Fruit fly (Drosophila melanogaster) whole organism, embryonic: ENCODE results near the gene CG7519.

Experiments used
- Abd-B ChIP-seq: fragments of 200-800 bp; sonication (Bioruptor generic); optimal IDR thresholded peaks from 2 replicates; lab custom pipeline; 2018; ENCODE audit warnings: missing biosample characterization, mild to moderate bottlenecking, missing genetic modification characterization, moderate library complexity
- Asciz ChIP-seq: fragments of 200-800 bp; sonication (Bioruptor generic); optimal IDR thresholded peaks from 2 replicates; lab custom pipeline; 2017; ENCODE audit warnings: missing biosample characterization, mild to moderate bottlenecking, missing genetic modification characterization, missing genetic modification reagents
- Atf-2 ChIP-seq: fragments of 200-800 bp; sonication (Bioruptor generic); optimal IDR thresholded peaks from 2 replicates; lab custom pipeline; 2016; ENCODE audit warnings: missing biosample characterization, missing genetic modification characterization
- Bgb ChIP-seq: fragments of 200-800 bp; sonication (Bioruptor generic); IDR thresholded peaks from 2 replicates; pipeline ENCODE4 v1.3.6; 2022; ENCODE audit warnings: missing biosample characterization, missing genetic modification characterization; ENCODE audit not compliant: partially characterized antibody
- C15 ChIP-seq: fragments of 200-800 bp; sonication (Bioruptor generic); IDR thresholded peaks from 3 replicates; pipeline ENCODE4 v1.3.6; 2022; ENCODE audit warnings: missing biosample characterization, missing genetic modification characterization
- CG11723 ChIP-seq: fragments of 200-800 bp; sonication (Bioruptor generic); optimal IDR thresholded peaks from 2 replicates; lab custom pipeline; 2017; ENCODE audit warnings: missing biosample characterization, mild to moderate bottlenecking, missing genetic modification characterization
- CG12104 ChIP-seq: fragments of 200-800 bp; sonication (Bioruptor generic); optimal IDR thresholded peaks from 3 replicates; lab custom pipeline; 2016; ENCODE audit warnings: missing biosample characterization, missing genetic modification characterization
- CG13775 ChIP-seq: fragments of 200-800 bp; sonication (Bioruptor generic); optimal IDR thresholded peaks from 3 replicates; lab custom pipeline; 2017; ENCODE audit warnings: missing biosample characterization, mild to moderate bottlenecking, missing genetic modification characterization
- CG17829 ChIP-seq: fragments of 200-800 bp; optimal IDR thresholded peaks from 2 replicates; lab custom pipeline; 2019; ENCODE audit warnings: missing biosample characterization, mild to moderate bottlenecking, missing genetic modification characterization, moderate library complexity
- CG3281 ChIP-seq: fragments of 200-800 bp; sonication (Bioruptor generic); optimal IDR thresholded peaks from 3 replicates; lab custom pipeline; 2017; ENCODE audit warnings: missing biosample characterization, mild to moderate bottlenecking, missing genetic modification characterization
- CG33213 ChIP-seq: fragments of 200-800 bp; sonication (Bioruptor generic); optimal IDR thresholded peaks from 3 replicates; lab custom pipeline; 2016; ENCODE audit warnings: missing biosample characterization, missing genetic modification characterization
- CG3995 ChIP-seq: fragments of 200-800 bp; sonication (Bioruptor generic); optimal IDR thresholded peaks from 3 replicates; lab custom pipeline; 2016; ENCODE audit warnings: missing biosample characterization, missing genetic modification characterization
- CG42726 ChIP-seq: fragments of 200-800 bp; sonication (Bioruptor generic); IDR thresholded peaks from 2 replicates; pipeline ENCODE4 v1.3.6; 2022; ENCODE audit warnings: missing biosample characterization, missing genetic modification characterization; ENCODE audit not compliant: partially characterized antibody
- CG4404 ChIP-seq: fragments of 200-800 bp; sonication (Bioruptor generic); IDR thresholded peaks from 2 replicates; pipeline ENCODE4 v1.3.6; 2022; ENCODE audit warnings: missing biosample characterization, missing genetic modification characterization
- CG5180 ChIP-seq: fragments of 200-800 bp; sonication (Bioruptor generic); optimal IDR thresholded peaks from 3 replicates; lab custom pipeline; 2017; ENCODE audit warnings: missing biosample characterization, missing genetic modification characterization, mild to moderate bottlenecking, moderate library complexity, missing genetic modification reagents
- CG5953 ChIP-seq: fragments of 200-800 bp; sonication (Bioruptor generic); IDR thresholded peaks from 2 replicates; pipeline ENCODE4 v1.3.6; 2022; ENCODE audit warnings: missing biosample characterization, missing genetic modification characterization
- CG7786 ChIP-seq: fragments of 200-800 bp; sonication (Bioruptor generic); optimal IDR thresholded peaks from 2 replicates; lab custom pipeline; 2016; ENCODE audit warnings: missing biosample characterization, missing genetic modification characterization
- CG9876 ChIP-seq: fragments of 200-800 bp; sonication (Bioruptor generic); optimal IDR thresholded peaks from 2 replicates; lab custom pipeline; 2016; ENCODE audit warnings: missing biosample characterization, missing genetic modification characterization
- CG9932 ChIP-seq: fragments of 200-800 bp; sonication (Bioruptor generic); IDR thresholded peaks from 2 replicates; pipeline ENCODE4 v1.3.6; 2022; ENCODE audit warnings: missing biosample characterization, missing genetic modification characterization
- CoRest ChIP-seq: fragments of 200-800 bp; sonication (Bioruptor generic); optimal IDR thresholded peaks from 3 replicates; lab custom pipeline; 2018; ENCODE audit warnings: missing biosample characterization, mild to moderate bottlenecking, missing genetic modification characterization, moderate library complexity
- D ChIP-seq, 2 experiments: fragments of 200-800 bp in 1 of 2; fragments of >200 bp in 1 of 2; sonication (Bioruptor generic) in 1 of 2; optimal IDR thresholded peaks; 2 replicates in 1 of 2; 3 replicates in 1 of 2; lab custom pipeline; 2017; ENCODE audit warnings: mild to moderate bottlenecking in 1 of 2, missing biosample characterization in 1 of 2, missing genetic modification characterization in 1 of 2, missing genetic modification reagents in 1 of 2
- Dfd ChIP-seq, 2 experiments: fragments of >200 bp; optimal IDR thresholded peaks; 2 replicates each; lab custom pipeline; 2017; ENCODE audit warnings: missing biosample characterization in 2 of 2, missing genetic modification characterization in 2 of 2
- HLH3B ChIP-seq: fragments of 200-800 bp; sonication (Bioruptor generic); IDR thresholded peaks from 2 replicates; pipeline ENCODE4 v1.3.6; 2022; ENCODE audit warnings: missing biosample characterization, missing genetic modification characterization
- HmgD ChIP-seq: fragments of 200-800 bp; sonication (Bioruptor generic); optimal IDR thresholded peaks from 3 replicates; lab custom pipeline; 2016; ENCODE audit warnings: missing biosample characterization, missing genetic modification characterization
- Myb ChIP-seq: fragments of 200-800 bp; sonication (Bioruptor generic); optimal IDR thresholded peaks from 2 replicates; lab custom pipeline; 2016; ENCODE audit warnings: missing biosample characterization, missing genetic modification characterization
- NC2α ChIP-seq: fragments of 200-800 bp; sonication (Bioruptor generic); optimal IDR thresholded peaks from 2 replicates; lab custom pipeline; 2016; ENCODE audit warnings: missing biosample characterization, missing genetic modification characterization
- Nf-YC ChIP-seq: fragments of 200-800 bp; optimal IDR thresholded peaks from 3 replicates; lab custom pipeline; 2019; ENCODE audit warnings: missing biosample characterization, mild to moderate bottlenecking, missing genetic modification characterization, moderate library complexity
- NfI ChIP-seq: fragments of 200-800 bp; sonication (Bioruptor generic); optimal IDR thresholded peaks from 3 replicates; lab custom pipeline; 2018; ENCODE audit warnings: missing biosample characterization, mild to moderate bottlenecking, missing genetic modification characterization, moderate library complexity
- Oaz ChIP-seq: fragments of 200-800 bp; sonication (Bioruptor generic); IDR thresholded peaks from 2 replicates; pipeline ENCODE4 v1.3.6; 2022; ENCODE audit warnings: missing biosample characterization, missing genetic modification characterization
- Optix ChIP-seq: fragments of 200-800 bp; sonication (Bioruptor generic); IDR thresholded peaks from 3 replicates; pipeline ENCODE4 v1.3.6; 2022; ENCODE audit warnings: missing biosample characterization, missing genetic modification characterization
- PHDP ChIP-seq: fragments of 200-800 bp; sonication (Bioruptor generic); optimal IDR thresholded peaks from 3 replicates; lab custom pipeline; 2018; ENCODE audit warnings: missing biosample characterization, mild to moderate bottlenecking, missing genetic modification characterization, moderate library complexity
- Sox100B ChIP-seq: fragments of 200-800 bp; sonication (Bioruptor generic); optimal IDR thresholded peaks from 3 replicates; lab custom pipeline; 2018; ENCODE audit warnings: missing biosample characterization, mild to moderate bottlenecking, missing genetic modification characterization
- Ssrp ChIP-seq: fragments of 200-800 bp; sonication (Bioruptor generic); optimal IDR thresholded peaks from 2 replicates; lab custom pipeline; 2018; ENCODE audit warnings: missing biosample characterization, mild to moderate bottlenecking, missing genetic modification characterization, moderate library complexity
- Vsx1 ChIP-seq: fragments of 200-800 bp; sonication (Bioruptor generic); optimal IDR thresholded peaks from 2 replicates; lab custom pipeline; 2017; ENCODE audit warnings: missing biosample characterization, mild to moderate bottlenecking, missing genetic modification characterization, missing genetic modification reagents
- ab ChIP-seq: fragments of 200-800 bp; sonication (Bioruptor generic); optimal IDR thresholded peaks from 2 replicates; lab custom pipeline; 2016; ENCODE audit warnings: missing biosample characterization, missing genetic modification characterization
- cad ChIP-seq: fragments of >200 bp; optimal IDR thresholded peaks from 2 replicates; lab custom pipeline; 2017; ENCODE audit warnings: missing biosample characterization, missing genetic modification characterization
- dpn ChIP-seq, 2 experiments: fragments of 200-800 bp; sonication (Bioruptor generic); optimal IDR thresholded peaks; 3 replicates each; lab custom pipeline; 2016; ENCODE audit warnings: missing biosample characterization in 2 of 2, missing genetic modification characterization in 2 of 2
- ems ChIP-seq: fragments of 200-800 bp; sonication (Bioruptor generic); optimal IDR thresholded peaks from 3 replicates; lab custom pipeline; 2016; ENCODE audit warnings: missing biosample characterization, missing genetic modification characterization
- fu2 ChIP-seq: fragments of 200-800 bp; sonication (Bioruptor generic); optimal IDR thresholded peaks from 2 replicates; lab custom pipeline; 2016; ENCODE audit warnings: missing biosample characterization, missing genetic modification characterization
- gsb ChIP-seq: fragments of 200-800 bp; sonication (Bioruptor generic); IDR thresholded peaks from 2 replicates; pipeline ENCODE4 v1.3.6; 2022; ENCODE audit warnings: missing biosample characterization, missing genetic modification characterization
- gt ChIP-seq: fragments of 200-800 bp; sonication (Bioruptor generic); IDR thresholded peaks from 2 replicates; pipeline ENCODE4 v1.3.6; 2022; ENCODE audit warnings: missing biosample characterization, missing genetic modification characterization
- hbn ChIP-seq: fragments of 200-800 bp; sonication (Bioruptor generic); IDR thresholded peaks from 2 replicates; pipeline ENCODE4 v1.3.6; 2022; ENCODE audit warnings: missing biosample characterization, missing genetic modification characterization; ENCODE audit not compliant: partially characterized antibody
- kni ChIP-seq: fragments of 200-800 bp; sonication (Bioruptor generic); optimal IDR thresholded peaks from 3 replicates; lab custom pipeline; 2017; ENCODE audit warnings: mild to moderate bottlenecking, missing biosample characterization, missing genetic modification reagents, missing genetic modification characterization
- maf-S ChIP-seq: fragments of 200-800 bp; sonication (Bioruptor generic); optimal IDR thresholded peaks from 2 replicates; lab custom pipeline; 2016; ENCODE audit warnings: missing biosample characterization, missing genetic modification characterization
- mld ChIP-seq: fragments of 200-800 bp; sonication (Bioruptor generic); IDR thresholded peaks from 3 replicates; pipeline ENCODE4 v1.3.6; 2022; ENCODE audit warnings: missing biosample characterization, missing genetic modification characterization; ENCODE audit not compliant: partially characterized antibody
- nmo ChIP-seq: fragments of 200-800 bp; sonication (Bioruptor generic); optimal IDR thresholded peaks from 2 replicates; lab custom pipeline; 2018; ENCODE audit warnings: missing biosample characterization, mild to moderate bottlenecking, missing genetic modification characterization, moderate library complexity
- oc ChIP-seq: fragments of 200-800 bp; sonication (Bioruptor generic); optimal IDR thresholded peaks from 2 replicates; lab custom pipeline; 2018; ENCODE audit warnings: missing biosample characterization, mild to moderate bottlenecking, missing genetic modification characterization, moderate library complexity
- onecut ChIP-seq: fragments of 200-800 bp; sonication (Bioruptor generic); IDR thresholded peaks from 2 replicates; pipeline ENCODE4 v1.3.6; 2022; ENCODE audit warnings: missing biosample characterization, missing genetic modification characterization
- p53 ChIP-seq: fragments of 200-800 bp; sonication (Bioruptor generic); optimal IDR thresholded peaks from 2 replicates; lab custom pipeline; 2016; ENCODE audit warnings: missing biosample characterization, missing genetic modification characterization
- salm ChIP-seq: fragments of 200-800 bp; sonication (Bioruptor generic); optimal IDR thresholded peaks from 2 replicates; lab custom pipeline; 2018; ENCODE audit warnings: missing biosample characterization, mild to moderate bottlenecking, missing genetic modification characterization
- sd ChIP-seq: fragments of 200-800 bp; sonication (Bioruptor generic); optimal IDR thresholded peaks from 3 replicates; lab custom pipeline; 2018; ENCODE audit warnings: missing biosample characterization, mild to moderate bottlenecking, missing genetic modification characterization, moderate library complexity

CG7519 gene

dm6 chr3L:21479636-21480035 is 13.2 kb upstream of the CG7519 start (continued):
- peak; percentile 58 for TF ChIP-seq CoRest (tag; lab: Kevin White, UChicago)
- no peak for TF ChIP-seq CG7786 (GFP tag; lab: Kevin White, UChicago)
- no peak for TF ChIP-seq NC2α (GFP tag; lab: Kevin White, UChicago)
- TF ChIP-seq CG9932 = no peak
- TF ChIP-seq mld (GFP tag; lab: Robert Waterston, UW) = no peak
- TF ChIP-seq sd (tag; lab: Kevin White, UChicago) = no peak
- no peak for TF ChIP-seq CG3995
- peak; percentile 11 for TF ChIP-seq salm (tag; lab: Kevin White, UChicago)
- TF ChIP-seq Oaz (GFP tag; lab: Robert Waterston, UW) = no peak
- TF ChIP-seq ems = no peak
- peak; percentile 72; the same call in 1 of the 2 replicates for TF ChIP-seq CG5953 (GFP tag; lab: Robert Waterston, UW)
- no peak for TF ChIP-seq gsb (GFP tag; lab: Robert Waterston, UW)
- TF ChIP-seq nmo = peak; percentile 33
- TF ChIP-seq Ssrp (tag; lab: Kevin White, UChicago) = no peak
- no peak for TF ChIP-seq p53
- no peak for TF ChIP-seq CG12104 (GFP tag; lab: Kevin White, UChicago)
- TF ChIP-seq kni (GFP tag; lab: Kevin White, UChicago) = peak; percentile 67
- TF ChIP-seq CG17829 (tag; lab: Kevin White, UChicago) = peak; percentile 51
- peak; percentile 98 for TF ChIP-seq Nf-YC
- peak; percentile 48 for TF ChIP-seq CG11723 (GFP tag; lab: Kevin White, UChicago)
- TF ChIP-seq dpn (GFP tag; optimal IDR thresholded peaks at IDR 0.05; lab: Kevin White, UChicago) = peak in 1 of 2 experiments; percentile 3
- TF ChIP-seq CG9876 (GFP tag; lab: Kevin White, UChicago) = no peak
- TF ChIP-seq CG13775 (GFP tag; lab: Kevin White, UChicago) = peak; percentile 13
- TF ChIP-seq CG33213 (GFP tag; lab: Kevin White, UChicago) = no peak
- TF ChIP-seq oc = peak; percentile 55
- TF ChIP-seq CG4404 (GFP tag; lab: Robert Waterston, UW) = no peak
- TF ChIP-seq Asciz (GFP tag; lab: Kevin White, UChicago) = peak; percentile 63
- TF ChIP-seq Dfd (GFP tag; optimal IDR thresholded peaks at IDR 0.05; lab: Kevin White, UChicago) = no peak
- no peak for TF ChIP-seq Bgb (GFP tag; lab: Robert Waterston, UW)
- TF ChIP-seq Vsx1 = no peak
- peak; percentile 62 for TF ChIP-seq onecut
- TF ChIP-seq CG42726 (GFP tag; lab: Robert Waterston, UW) = 0 out of 2 replicates have a peak, but pooled peaks have one; percentile 6
- no peak for TF ChIP-seq CG3281
- peak; percentile 31; the same call in 1 of the 3 replicates for TF ChIP-seq Optix
- no peak for TF ChIP-seq PHDP
- peak; percentile 48 for TF ChIP-seq CG5180 (GFP tag; lab: Kevin White, UChicago)
- no peak for TF ChIP-seq gt
- no peak for TF ChIP-seq HmgD (GFP tag; lab: Kevin White, UChicago)
- TF ChIP-seq maf-S (GFP tag; lab: Kevin White, UChicago) = no peak
- peak; percentile 64 for TF ChIP-seq NfI (GFP tag; lab: Kevin White, UChicago)
- no peak for TF ChIP-seq Atf-2 (GFP tag; lab: Kevin White, UChicago)
- TF ChIP-seq hbn (GFP tag; lab: Robert Waterston, UW) = no peak
- no peak for TF ChIP-seq Abd-B (GFP tag; lab: Kevin White, UChicago)
- TF ChIP-seq Myb (GFP tag; lab: Kevin White, UChicago) = no peak
- TF ChIP-seq cad (GFP tag; lab: Kevin White, UChicago) = no peak
- TF ChIP-seq Sox100B (GFP tag; lab: Kevin White, UChicago) = peak; percentile 30
- TF ChIP-seq ab (GFP tag; lab: Kevin White, UChicago) = no peak
- no peak for TF ChIP-seq fu2
- TF ChIP-seq C15 (GFP tag; lab: Robert Waterston, UW) = no peak
- TF ChIP-seq HLH3B (GFP tag; lab: Robert Waterston, UW) = peak; percentile 63; the same call in 1 of the 2 replicates
- TF ChIP-seq D (optimal IDR thresholded peaks at IDR 0.05; lab: Kevin White, UChicago) = peak; percentile 83
- TF ChIP-seq D (GFP tag; optimal IDR thresholded peaks at IDR 0.05; lab: Kevin White, UChicago) = peak; percentile 40
